Fruit fly (Drosophila melanogaster) whole organism, embryonic: ENCODE measurements around the gene dpr15.

ENCODE experiments used
- Abd-B ChIP-seq: fragments of 200-800 bp; sonication (Bioruptor generic); optimal IDR thresholded peaks from 2 replicates; lab custom pipeline; 2018; ENCODE audit warnings: missing biosample characterization, mild to moderate bottlenecking, missing genetic modification characterization, moderate library complexity
- Antp ChIP-seq: fragments of 200-800 bp; sonication (Bioruptor generic); optimal IDR thresholded peaks from 3 replicates; lab custom pipeline; 2016; ENCODE audit warnings: missing biosample characterization, missing genetic modification characterization
- CG11247 ChIP-seq: fragments of 200-800 bp; sonication (Bioruptor generic); IDR thresholded peaks from 2 replicates; pipeline ENCODE4 v1.3.6; 2022; ENCODE audit warnings: missing biosample characterization, missing genetic modification characterization
- CG12219 ChIP-seq: fragments of 200-800 bp; sonication (Bioruptor generic); optimal IDR thresholded peaks from 3 replicates; lab custom pipeline; 2018; ENCODE audit warnings: missing biosample characterization, mild to moderate bottlenecking, missing genetic modification characterization
- CG12391 ChIP-seq: fragments of 200-800 bp; sonication (Bioruptor generic); optimal IDR thresholded peaks from 3 replicates; lab custom pipeline; 2018; ENCODE audit warnings: missing biosample characterization, mild to moderate bottlenecking, missing genetic modification characterization, moderate library complexity
- CG13123 ChIP-seq: fragments of 200-800 bp; sonication (Bioruptor generic); optimal IDR thresholded peaks from 2 replicates; lab custom pipeline; 2016; ENCODE audit warnings: missing biosample characterization, missing genetic modification characterization
- CG13287 ChIP-seq: fragments of 200-800 bp; sonication (Bioruptor generic); IDR thresholded peaks from 2 replicates; pipeline ENCODE4 v1.3.6; 2022; ENCODE audit warnings: missing biosample characterization, missing genetic modification characterization; ENCODE audit not compliant: partially characterized antibody
- CG13775 ChIP-seq: fragments of 200-800 bp; sonication (Bioruptor generic); optimal IDR thresholded peaks from 3 replicates; lab custom pipeline; 2017; ENCODE audit warnings: missing biosample characterization, mild to moderate bottlenecking, missing genetic modification characterization
- CG1647 ChIP-seq: fragments of 200-800 bp; sonication (Bioruptor generic); optimal IDR thresholded peaks from 3 replicates; lab custom pipeline; 2016; ENCODE audit warnings: missing biosample characterization, missing genetic modification characterization
- CG17612 ChIP-seq: fragments of 200-800 bp; sonication (Bioruptor generic); IDR thresholded peaks from 2 replicates; pipeline ENCODE4 v1.3.6; 2022; ENCODE audit warnings: missing biosample characterization, missing genetic modification characterization
- CG2712 ChIP-seq: fragments of 200-800 bp; optimal IDR thresholded peaks from 3 replicates; lab custom pipeline; 2019; ENCODE audit warnings: missing biosample characterization, mild to moderate bottlenecking, missing genetic modification characterization, moderate library complexity
- CG33557 ChIP-seq: fragments of 200-800 bp; sonication (Bioruptor generic); optimal IDR thresholded peaks from 2 replicates; lab custom pipeline; 2019; ENCODE audit warnings: missing biosample characterization, mild to moderate bottlenecking, missing genetic modification characterization, moderate library complexity
- CG3407 ChIP-seq: fragments of 200-800 bp; sonication (Bioruptor generic); optimal IDR thresholded peaks from 2 replicates; lab custom pipeline; 2018; ENCODE audit warnings: missing biosample characterization, mild to moderate bottlenecking, missing genetic modification characterization
- CG3838 ChIP-seq: fragments of 200-800 bp; sonication (Bioruptor generic); optimal IDR thresholded peaks from 3 replicates; lab custom pipeline; 2016; ENCODE audit warnings: missing biosample characterization, missing genetic modification characterization
- CG4404 ChIP-seq: fragments of 200-800 bp; sonication (Bioruptor generic); IDR thresholded peaks from 2 replicates; pipeline ENCODE4 v1.3.6; 2022; ENCODE audit warnings: missing biosample characterization, missing genetic modification characterization
- CG4707 ChIP-seq: fragments of 200-800 bp; sonication (Bioruptor generic); optimal IDR thresholded peaks from 2 replicates; lab custom pipeline; 2018; ENCODE audit warnings: missing biosample characterization, mild to moderate bottlenecking, missing genetic modification characterization, moderate library complexity
- CG5245 ChIP-seq: fragments of 200-800 bp; sonication (Bioruptor generic); optimal IDR thresholded peaks from 3 replicates; lab custom pipeline; 2016; ENCODE audit warnings: missing biosample characterization, missing genetic modification characterization
- CG6272 ChIP-seq: fragments of 200-800 bp; sonication (Bioruptor generic); IDR thresholded peaks from 2 replicates; pipeline ENCODE4 v1.3.6; 2022; ENCODE audit warnings: missing biosample characterization, missing genetic modification characterization
- CG6689 ChIP-seq: fragments of 200-800 bp; sonication (Bioruptor generic); IDR thresholded peaks from 2 replicates; pipeline ENCODE4 v1.3.6; 2022; ENCODE audit warnings: missing biosample characterization, missing genetic modification characterization
- CG7556 ChIP-seq: fragments of 200-800 bp; sonication (Bioruptor generic); optimal IDR thresholded peaks from 2 replicates; lab custom pipeline; 2017; ENCODE audit warnings: missing biosample characterization, mild to moderate bottlenecking, missing genetic modification characterization
- CG7745 ChIP-seq: fragments of 200-800 bp; sonication (Bioruptor generic); optimal IDR thresholded peaks from 2 replicates; lab custom pipeline; 2018; ENCODE audit warnings: missing biosample characterization, mild to moderate bottlenecking, missing genetic modification characterization, moderate library complexity
- CG9609 ChIP-seq: fragments of 200-800 bp; sonication (Bioruptor generic); optimal IDR thresholded peaks from 3 replicates; lab custom pipeline; 2016; ENCODE audit warnings: missing biosample characterization, missing genetic modification characterization
- CG9727 ChIP-seq: fragments of 200-800 bp; sonication (Bioruptor generic); optimal IDR thresholded peaks from 3 replicates; lab custom pipeline; 2017; ENCODE audit warnings: missing biosample characterization, mild to moderate bottlenecking, missing genetic modification characterization
- CTCF ChIP-seq: fragments of 200-800 bp; sonication (Bioruptor generic); optimal IDR thresholded peaks from 2 replicates; lab custom pipeline; 2017; ENCODE audit warnings: missing biosample characterization, mild to moderate bottlenecking, missing genetic modification characterization, moderate library complexity
- D19B ChIP-seq: fragments of 200-800 bp; sonication (Bioruptor generic); optimal IDR thresholded peaks from 2 replicates; lab custom pipeline; 2017; ENCODE audit warnings: missing biosample characterization, mild to moderate bottlenecking, missing genetic modification characterization
- Elba2 ChIP-seq: fragments of 200-800 bp; sonication (Bioruptor generic); optimal IDR thresholded peaks from 3 replicates; lab custom pipeline; 2016; ENCODE audit warnings: missing biosample characterization, missing genetic modification characterization
- Ets97D ChIP-seq: fragments of 200-800 bp; sonication (Bioruptor generic); optimal IDR thresholded peaks from 3 replicates; lab custom pipeline; 2016; ENCODE audit warnings: missing biosample characterization, missing genetic modification characterization
- Opbp ChIP-seq: fragments of 200-800 bp; sonication (Bioruptor generic); IDR thresholded peaks from 3 replicates; pipeline ENCODE4 v1.3.6; 2022; ENCODE audit warnings: missing biosample characterization, missing genetic modification characterization; ENCODE audit not compliant: partially characterized antibody
- PHDP ChIP-seq: fragments of 200-800 bp; sonication (Bioruptor generic); optimal IDR thresholded peaks from 3 replicates; lab custom pipeline; 2018; ENCODE audit warnings: missing biosample characterization, mild to moderate bottlenecking, missing genetic modification characterization, moderate library complexity
- Poxn ChIP-seq: fragments of 200-800 bp; sonication (Bioruptor generic); IDR thresholded peaks from 2 replicates; pipeline ENCODE4 v1.3.6; 2022; ENCODE audit warnings: missing biosample characterization, missing genetic modification characterization
- Ptx1 ChIP-seq: fragments of 200-800 bp; sonication (Bioruptor generic); IDR thresholded peaks from 2 replicates; pipeline ENCODE4 v1.3.6; 2022; ENCODE audit warnings: missing biosample characterization, missing genetic modification characterization
- Rx ChIP-seq: fragments of 200-800 bp; sonication (Bioruptor generic); IDR thresholded peaks from 2 replicates; pipeline ENCODE4 v1.3.6; 2022; ENCODE audit warnings: missing biosample characterization, missing genetic modification characterization
- Sry-δ ChIP-seq: fragments of 200-800 bp; sonication (Bioruptor generic); optimal IDR thresholded peaks from 2 replicates; lab custom pipeline; 2016; ENCODE audit warnings: missing biosample characterization, missing genetic modification characterization
- ara ChIP-seq: fragments of 200-800 bp; sonication (Bioruptor generic); IDR thresholded peaks from 2 replicates; pipeline ENCODE4 v1.3.6; 2022; ENCODE audit warnings: missing biosample characterization, missing genetic modification characterization
- btn ChIP-seq: fragments of 200-800 bp; sonication (Bioruptor generic); optimal IDR thresholded peaks from 2 replicates; lab custom pipeline; 2016; ENCODE audit warnings: missing biosample characterization, missing genetic modification characterization
- cad ChIP-seq: fragments of >200 bp; optimal IDR thresholded peaks from 2 replicates; lab custom pipeline; 2017; ENCODE audit warnings: missing biosample characterization, missing genetic modification characterization
- chn ChIP-seq: fragments of 200-800 bp; sonication (Bioruptor generic); optimal IDR thresholded peaks from 2 replicates; lab custom pipeline; 2016; ENCODE audit warnings: missing biosample characterization, missing genetic modification characterization
- croc ChIP-seq: fragments of 200-800 bp; sonication (Bioruptor generic); conservative IDR thresholded peaks from 3 replicates; pipeline ENCODE4 v1.3.6; 2022; ENCODE audit warnings: missing biosample characterization, missing genetic modification characterization
- dati ChIP-seq: fragments of 200-800 bp; sonication (Bioruptor generic); IDR thresholded peaks from 2 replicates; pipeline ENCODE4 v1.3.6; 2022; ENCODE audit warnings: missing biosample characterization, missing genetic modification characterization
- dpn ChIP-seq, 2 experiments: fragments of 200-800 bp; sonication (Bioruptor generic); optimal IDR thresholded peaks; 3 replicates each; lab custom pipeline; 2016; ENCODE audit warnings: missing biosample characterization in 2 of 2, missing genetic modification characterization in 2 of 2
- exex ChIP-seq: fragments of 200-800 bp; sonication (Bioruptor generic); optimal IDR thresholded peaks from 4 replicates; lab custom pipeline; 2018; ENCODE audit warnings: missing biosample characterization, mild to moderate bottlenecking, missing genetic modification characterization, moderate library complexity
- gcm2 ChIP-seq: fragments of 200-800 bp; sonication (Bioruptor generic); optimal IDR thresholded peaks from 2 replicates; lab custom pipeline; 2016; ENCODE audit warnings: missing biosample characterization, missing genetic modification characterization
- grau ChIP-seq: fragments of 200-800 bp; optimal IDR thresholded peaks from 3 replicates; lab custom pipeline; 2019; ENCODE audit warnings: missing biosample characterization, mild to moderate bottlenecking, missing genetic modification characterization, moderate library complexity
- hb ChIP-seq: fragments of 200-800 bp; sonication (Bioruptor generic); IDR thresholded peaks from 3 replicates; pipeline ENCODE4 v1.3.6; 2022; ENCODE audit warnings: missing biosample characterization, missing genetic modification characterization; ENCODE audit not compliant: partially characterized antibody
- hbn ChIP-seq: fragments of 200-800 bp; sonication (Bioruptor generic); IDR thresholded peaks from 2 replicates; pipeline ENCODE4 v1.3.6; 2022; ENCODE audit warnings: missing biosample characterization, missing genetic modification characterization; ENCODE audit not compliant: partially characterized antibody
- hkb ChIP-seq, 2 experiments: fragments of 200-800 bp in 1 of 2; fragments of >200 bp in 1 of 2; sonication (Bioruptor generic) in 1 of 2; IDR thresholded peaks in 1 of 2; optimal IDR thresholded peaks in 1 of 2; 2 replicates each; pipeline versions ENCODE4 v1.3.6 to Lab custom; 2017 to 2022; ENCODE audit warnings: missing biosample characterization in 1 of 2, missing genetic modification characterization in 1 of 2
- ind ChIP-seq: fragments of 200-800 bp; sonication (Bioruptor generic); optimal IDR thresholded peaks from 3 replicates; lab custom pipeline; 2016; ENCODE audit warnings: missing biosample characterization, missing genetic modification characterization
- lov ChIP-seq, 2 experiments: fragments of 200-800 bp in 1 of 2; fragments of >200 bp in 1 of 2; sonication (Bioruptor generic) in 1 of 2; IDR thresholded peaks in 1 of 2; optimal IDR thresholded peaks in 1 of 2; 2 replicates in 1 of 2; 3 replicates in 1 of 2; pipeline versions ENCODE4 v1.3.6 to Lab custom; 2017 to 2022; ENCODE audit warnings: missing biosample characterization in 1 of 2, missing genetic modification characterization in 1 of 2
- onecut ChIP-seq: fragments of 200-800 bp; sonication (Bioruptor generic); IDR thresholded peaks from 2 replicates; pipeline ENCODE4 v1.3.6; 2022; ENCODE audit warnings: missing biosample characterization, missing genetic modification characterization
- sd ChIP-seq: fragments of 200-800 bp; sonication (Bioruptor generic); optimal IDR thresholded peaks from 3 replicates; lab custom pipeline; 2018; ENCODE audit warnings: missing biosample characterization, mild to moderate bottlenecking, missing genetic modification characterization, moderate library complexity
- sisA ChIP-seq: fragments of 200-800 bp; sonication (Bioruptor generic); IDR thresholded peaks from 2 replicates; pipeline ENCODE4 v1.3.6; 2022; ENCODE audit warnings: missing biosample characterization, missing genetic modification characterization

The dpr15 gene

DNA sequence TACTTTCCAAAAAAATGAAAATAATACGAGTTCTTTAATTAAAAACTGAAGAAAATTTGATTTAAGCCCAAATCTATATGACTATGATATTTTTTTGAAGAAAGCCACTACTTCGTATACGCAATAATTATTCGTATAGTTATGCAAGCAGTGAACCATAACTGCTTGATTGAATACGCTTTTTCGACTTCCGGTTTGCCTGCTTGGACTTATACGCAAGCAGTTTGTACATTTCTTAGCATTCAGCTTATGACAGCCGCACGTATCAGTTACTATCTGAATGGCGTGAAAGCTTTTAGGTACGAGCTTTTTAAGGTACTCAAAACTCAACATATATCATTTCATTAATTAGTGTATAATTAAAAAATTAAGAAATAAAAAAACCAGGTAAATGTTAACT, 37.2 kb downstream of the dpr15 start (continued):
- TF ChIP-seq CG7556 (GFP tag; lab: Kevin White, UChicago) (peak; percentile 64), dati (peak; percentile 92), ind (GFP tag; lab: Kevin White, UChicago) (peak; percentile 91), gcm2 (GFP tag; lab: Kevin White, UChicago) (peak; percentile 46), Sry-δ (GFP tag; lab: Kevin White, UChicago) (peak; percentile 59), CG12219 (peak; percentile 61), CG3407 (GFP tag; lab: Kevin White, UChicago) (peak; percentile 88), PHDP (peak; percentile 83), CG13775 (GFP tag; lab: Kevin White, UChicago) (peak; percentile 90), CG6272 (peak; percentile 91), hb (GFP tag; lab: Robert Waterston, UW) (peak; percentile 66; the same call in 2 of the 3 replicates), CG13287 (GFP tag; lab: Robert Waterston, UW) (peak; percentile 76), btn (GFP tag; lab: Kevin White, UChicago) (peak; percentile 82), dpn (GFP tag; optimal IDR thresholded peaks at IDR 0.05; lab: Kevin White, UChicago) (peak; percentile 83 to 94), CG4707 (GFP tag; lab: Kevin White, UChicago) (peak; percentile 55), Poxn (GFP tag; lab: Robert Waterston, UW) (peak; percentile 84), onecut (peak; percentile 90), lov (optimal IDR thresholded peaks at IDR 0.05; lab: Kevin White, UChicago) (no peak), lov (GFP tag; IDR thresholded peaks at IDR 0.05; lab: Robert Waterston, UW) (peak; percentile 96), Ptx1 (GFP tag; lab: Robert Waterston, UW) (peak; percentile 96), croc (GFP tag; lab: Robert Waterston, UW) (peak; percentile 87), D19B (peak; percentile 77), CG2712 (tag; lab: Kevin White, UChicago) (peak; percentile 74), CG33557 (peak; percentile 63), grau (tag; lab: Kevin White, UChicago) (peak; percentile 72), chn (GFP tag; lab: Kevin White, UChicago) (peak; percentile 89), CG12391 (peak; percentile 76), CG7745 (no peak), CG17612 (GFP tag; lab: Robert Waterston, UW) (peak; percentile 90), CG6689 (GFP tag; lab: Robert Waterston, UW) (peak; percentile 77), Rx (GFP tag; lab: Robert Waterston, UW) (peak; percentile 97), hkb (optimal IDR thresholded peaks at IDR 0.05; lab: Kevin White, UChicago) (no peak), hkb (GFP tag; IDR thresholded peaks at IDR 0.05; lab: Robert Waterston, UW) (peak; percentile 82), Ets97D (GFP tag; lab: Kevin White, UChicago) (peak; percentile 100), cad (GFP tag; lab: Kevin White, UChicago) (no peak), CG4404 (GFP tag; lab: Robert Waterston, UW) (peak; percentile 81), Elba2 (GFP tag; lab: Kevin White, UChicago) (peak; percentile 35), Antp (GFP tag; lab: Kevin White, UChicago) (peak; percentile 97), CTCF (GFP tag; lab: Kevin White, UChicago) (peak; percentile 64), CG5245 (GFP tag; lab: Kevin White, UChicago) (peak; percentile 84), CG9609 (GFP tag; lab: Kevin White, UChicago) (peak; percentile 91), CG1647 (peak; percentile 92), CG13123 (GFP tag; lab: Kevin White, UChicago) (peak; percentile 77), sisA (GFP tag; lab: Robert Waterston, UW) (peak; percentile 98), sd (tag; lab: Kevin White, UChicago) (no peak), CG11247 (GFP tag; lab: Robert Waterston, UW) (peak; percentile 97), Opbp (GFP tag; lab: Robert Waterston, UW) (peak; percentile 50; the same call in 1 of the 3 replicates), CG9727 (GFP tag; lab: Kevin White, UChicago) (peak; percentile 83), Abd-B (GFP tag; lab: Kevin White, UChicago) (peak; percentile 97), CG3838 (GFP tag; lab: Kevin White, UChicago) (peak; percentile 66), exex (tag; lab: Kevin White, UChicago) (no peak), hbn (no peak), ara (GFP tag; lab: Robert Waterston, UW) (peak; percentile 85)
